Fruit fly (Drosophila melanogaster) whole organism, adult: ENCODE results near the gene PNKP.

ENCODE experiments used
- CG11617 ChIP-seq: fragments of 200-800 bp; sonication (Bioruptor generic); optimal IDR thresholded peaks from 2 replicates; lab custom pipeline; 2017; ENCODE audit warnings: mild to moderate bottlenecking, missing biosample characterization, missing genetic modification reagents, missing genetic modification characterization
- CG12768 ChIP-seq: fragments of 200-800 bp; sonication (Bioruptor generic); optimal IDR thresholded peaks from 2 replicates; lab custom pipeline; 2017; ENCODE audit warnings: missing biosample characterization, missing genetic modification characterization, mild to moderate bottlenecking, moderate library complexity, missing genetic modification reagents
- CG14711 ChIP-seq: fragments of 200-800 bp; sonication (Bioruptor generic); optimal IDR thresholded peaks from 2 replicates; lab custom pipeline; 2018; ENCODE audit warnings: missing biosample characterization, mild to moderate bottlenecking, missing genetic modification characterization, moderate library complexity
- CG1620 ChIP-seq: fragments of 200-800 bp; sonication (Bioruptor generic); optimal IDR thresholded peaks from 2 replicates; lab custom pipeline; 2016; ENCODE audit warnings: missing biosample characterization, missing genetic modification characterization
- CG33017 ChIP-seq: fragments of 200-800 bp; sonication (Bioruptor generic); optimal IDR thresholded peaks from 2 replicates; lab custom pipeline; 2018; ENCODE audit warnings: missing biosample characterization, mild to moderate bottlenecking, missing genetic modification characterization, moderate library complexity
- CG5204 ChIP-seq: fragments of 200-800 bp; sonication (Bioruptor generic); optimal IDR thresholded peaks from 2 replicates; lab custom pipeline; 2016; ENCODE audit warnings: missing biosample characterization, missing genetic modification characterization
- CG7045 ChIP-seq: fragments of 200-800 bp; sonication (Bioruptor generic); optimal IDR thresholded peaks from 2 replicates; lab custom pipeline; 2017; ENCODE audit warnings: missing biosample characterization, mild to moderate bottlenecking, missing genetic modification characterization
- CG7101 ChIP-seq: fragments of 200-800 bp; sonication (Bioruptor generic); optimal IDR thresholded peaks from 2 replicates; lab custom pipeline; 2018; ENCODE audit warnings: missing biosample characterization, mild to moderate bottlenecking, missing genetic modification characterization, moderate library complexity
- Clk ChIP-seq: fragments of 200-800 bp; sonication (Bioruptor generic); optimal IDR thresholded peaks from 2 replicates; lab custom pipeline; 2017; ENCODE audit warnings: missing biosample characterization, missing genetic modification characterization
- Crg-1 ChIP-seq: fragments of 200-800 bp; sonication (Bioruptor generic); optimal IDR thresholded peaks from 2 replicates; lab custom pipeline; 2016; ENCODE audit warnings: missing biosample characterization, missing genetic modification characterization
- Hr96 ChIP-seq: fragments of 200-800 bp; sonication (Bioruptor generic); optimal IDR thresholded peaks from 2 replicates; lab custom pipeline; 2016; ENCODE audit warnings: missing biosample characterization, missing genetic modification characterization
- Mnt ChIP-seq: fragments of 200-800 bp; sonication (Bioruptor generic); optimal IDR thresholded peaks from 2 replicates; lab custom pipeline; 2016; ENCODE audit warnings: missing biosample characterization, mild to moderate bottlenecking, missing genetic modification characterization
- bab1 ChIP-seq: fragments of 200-800 bp; sonication (Bioruptor generic); optimal IDR thresholded peaks from 3 replicates; lab custom pipeline; 2019; ENCODE audit warnings: missing biosample characterization, mild to moderate bottlenecking, missing genetic modification characterization, moderate library complexity
- cic ChIP-seq: fragments of 200-800 bp; sonication (Bioruptor generic); optimal IDR thresholded peaks from 2 replicates; lab custom pipeline; 2017; ENCODE audit warnings: missing biosample characterization, mild to moderate bottlenecking, missing genetic modification characterization, moderate library complexity
- cnc ChIP-seq, 2 experiments: fragments of >200 bp; optimal IDR thresholded peaks; 2 replicates each; lab custom pipeline; 2017
- kay ChIP-seq: fragments of 200-800 bp; sonication (Bioruptor generic); peaks from one replicate; lab custom pipeline; 2016; ENCODE audit warnings: missing biosample characterization, missing genetic modification characterization, borderline replicate concordance
- ovo ChIP-seq: fragments of 200-800 bp; sonication (Bioruptor generic); optimal IDR thresholded peaks from 2 replicates; lab custom pipeline; 2016; ENCODE audit warnings: missing biosample characterization, missing genetic modification characterization
- pad ChIP-seq: fragments of 200-800 bp; sonication (Bioruptor generic); optimal IDR thresholded peaks from 3 replicates; lab custom pipeline; 2017; ENCODE audit warnings: missing biosample characterization, missing genetic modification characterization, mild to moderate bottlenecking, moderate library complexity, missing genetic modification reagents
- tj ChIP-seq: fragments of 200-800 bp; sonication (Bioruptor generic); optimal IDR thresholded peaks from 3 replicates; lab custom pipeline; 2017; ENCODE audit warnings: missing biosample characterization, mild to moderate bottlenecking, missing genetic modification characterization, moderate library complexity
- toe ChIP-seq: fragments of 200-800 bp; sonication (Bioruptor generic); optimal IDR thresholded peaks from 2 replicates; lab custom pipeline; 2016; ENCODE audit warnings: missing biosample characterization, missing genetic modification characterization

PNKP gene

dm6 chr3R:8354969-8355368, 11.7 kb upstream of the PNKP start:
- TF ChIP-seq CG5204 (GFP tag; lab: Kevin White, UChicago) = peak; percentile 19
- TF ChIP-seq CG1620 (GFP tag; lab: Kevin White, UChicago) = no peak
- TF ChIP-seq CG33017 = no peak
- peak; percentile 19 for TF ChIP-seq CG7045

- TF ChIP-seq CG7101 (tag; lab: Kevin White, UChicago) (peak; percentile 76), Hr96 (GFP tag; lab: Kevin White, UChicago) (no peak), cic (GFP tag; lab: Kevin White, UChicago) (peak; percentile 32), CG14711 (tag; lab: Kevin White, UChicago) (peak; percentile 77), bab1 (GFP tag; lab: Kevin White, UChicago) (peak; percentile 80), tj (GFP tag; lab: Kevin White, UChicago) (peak; percentile 72), CG5204 (GFP tag; lab: Kevin White, UChicago) (no peak), CG33017 (peak; percentile 55), kay (GFP tag; lab: Kevin White, UChicago) (peak; percentile 90), pad (GFP tag; lab: Kevin White, UChicago) (peak; percentile 27), ovo (GFP tag; lab: Kevin White, UChicago) (no peak)
Measured at dm6 chr3R:8354458-8354857, 11.1 kb upstream of the PNKP start.

- no peak for TF ChIP-seq ovo (GFP tag; lab: Kevin White, UChicago)
- no peak for TF ChIP-seq CG7101 (tag; lab: Kevin White, UChicago)
- no peak for TF ChIP-seq CG14711 (tag; lab: Kevin White, UChicago)
- no peak for TF ChIP-seq bab1 (GFP tag; lab: Kevin White, UChicago)
- TF ChIP-seq Crg-1 (GFP tag; lab: Kevin White, UChicago) = no peak
- TF ChIP-seq Hr96 (GFP tag; lab: Kevin White, UChicago) = peak; percentile 67
- TF ChIP-seq toe (GFP tag; lab: Kevin White, UChicago) = peak; percentile 45
- no peak for TF ChIP-seq CG33017
- TF ChIP-seq CG5204 (GFP tag; lab: Kevin White, UChicago) = peak; percentile 39
- peak; percentile 94 for TF ChIP-seq CG12768 (GFP tag; lab: Kevin White, UChicago)
- no peak for TF ChIP-seq CG11617
Measured at dm6 chr3R:8353994-8354393, 10.7 kb upstream of the PNKP start.

- TF ChIP-seq tj (GFP tag; lab: Kevin White, UChicago) = peak; percentile 62
- peak; percentile 40 for TF ChIP-seq toe (GFP tag; lab: Kevin White, UChicago)
- TF ChIP-seq CG33017 = no peak
- TF ChIP-seq cic (GFP tag; lab: Kevin White, UChicago) = peak; percentile 92
- no peak for TF ChIP-seq CG7045
- no peak for TF ChIP-seq Clk
- TF ChIP-seq kay (GFP tag; lab: Kevin White, UChicago) = peak; percentile 92
- TF ChIP-seq Mnt (GFP tag; lab: Kevin White, UChicago) = peak; percentile 51
- TF ChIP-seq CG5204 (GFP tag; lab: Kevin White, UChicago) = no peak
- TF ChIP-seq pad (GFP tag; lab: Kevin White, UChicago) = no peak
- no peak for TF ChIP-seq CG14711 (tag; lab: Kevin White, UChicago)
- TF ChIP-seq CG12768 (GFP tag; lab: Kevin White, UChicago) = peak; percentile 43
- no peak for TF ChIP-seq cnc (optimal IDR thresholded peaks at IDR 0.05; lab: Kevin White, UChicago)
- TF ChIP-seq bab1 (GFP tag; lab: Kevin White, UChicago) = no peak
Measured at dm6 chr3R:8352961-8353728, 9.8 kb upstream of the PNKP start.

- no peak for TF ChIP-seq CG7045
- peak; percentile 46 for TF ChIP-seq bab1 (GFP tag; lab: Kevin White, UChicago)
- no peak for TF ChIP-seq Crg-1 (GFP tag; lab: Kevin White, UChicago)
- no peak for TF ChIP-seq CG14711 (tag; lab: Kevin White, UChicago)
- TF ChIP-seq CG1620 (GFP tag; lab: Kevin White, UChicago) = peak; percentile 56
- no peak for TF ChIP-seq cnc (optimal IDR thresholded peaks at IDR 0.05; lab: Kevin White, UChicago)
- TF ChIP-seq ovo (GFP tag; lab: Kevin White, UChicago) = no peak
- peak; percentile 18 for TF ChIP-seq pad (GFP tag; lab: Kevin White, UChicago)
- TF ChIP-seq cic (GFP tag; lab: Kevin White, UChicago) = peak; percentile 14
- TF ChIP-seq CG5204 (GFP tag; lab: Kevin White, UChicago) = no peak
- peak; percentile 69 for TF ChIP-seq CG12768 (GFP tag; lab: Kevin White, UChicago)
- TF ChIP-seq kay (GFP tag; lab: Kevin White, UChicago) = no peak
- peak; percentile 7 for TF ChIP-seq CG7101 (tag; lab: Kevin White, UChicago)
- peak; percentile 21 for TF ChIP-seq Mnt (GFP tag; lab: Kevin White, UChicago)
- no peak for TF ChIP-seq Hr96 (GFP tag; lab: Kevin White, UChicago)
- TF ChIP-seq CG33017 = no peak
- TF ChIP-seq Clk = no peak
- peak; percentile 45 for TF ChIP-seq tj (GFP tag; lab: Kevin White, UChicago)
- peak; percentile 45 for TF ChIP-seq CG11617
- peak; percentile 63 for TF ChIP-seq toe (GFP tag; lab: Kevin White, UChicago)
Measured at dm6 chr3R:8349449-8350115, 6.3 kb upstream of the PNKP start, which contains the start of gene Atg13. Gene Atg13 (plus strand): TSS chr3R:8349815.

dm6 chr3R:8349106-8349448, 5.8 kb upstream of the PNKP start:
- no peak for TF ChIP-seq CG33017
- TF ChIP-seq Crg-1 (GFP tag; lab: Kevin White, UChicago) = no peak
- TF ChIP-seq Hr96 (GFP tag; lab: Kevin White, UChicago) = no peak
- TF ChIP-seq cnc (optimal IDR thresholded peaks at IDR 0.05; lab: Kevin White, UChicago) = no peak
- TF ChIP-seq CG7101 (tag; lab: Kevin White, UChicago) = no peak
- no peak for TF ChIP-seq Clk
- no peak for TF ChIP-seq Mnt (GFP tag; lab: Kevin White, UChicago)
- no peak for TF ChIP-seq tj (GFP tag; lab: Kevin White, UChicago)
- no peak for TF ChIP-seq bab1 (GFP tag; lab: Kevin White, UChicago)
- no peak for TF ChIP-seq CG7045
- no peak for TF ChIP-seq CG11617
